Fruit fly (Drosophila melanogaster) whole organism: ENCODE measurements around the gene ind.

Source experiments
- CG8478 ChIP-seq: fragments of >200 bp; optimal IDR thresholded peaks from 2 replicates; lab custom pipeline; 2018; ENCODE audit warnings: inconsistent platforms
- Dll ChIP-seq: fragments of >200 bp; optimal IDR thresholded peaks from 2 replicates; lab custom pipeline; 2017
- EcR ChIP-seq, 2 experiments: fragments of >200 bp; optimal IDR thresholded peaks; 2 replicates each; lab custom pipeline; 2017; ENCODE audit warnings: missing biosample characterization in 2 of 2, missing genetic modification characterization in 2 of 2, missing genetic modification reagents in 2 of 2
- pan ChIP-seq: fragments of >200 bp; optimal IDR thresholded peaks from 2 replicates; lab custom pipeline; 2017
- psq ChIP-seq: fragments of >200 bp; optimal IDR thresholded peaks from 2 replicates; lab custom pipeline; 2017
- usp ChIP-seq: fragments of >200 bp; optimal IDR thresholded peaks from 2 replicates; lab custom pipeline; 2017; ENCODE audit warnings: missing biosample characterization, missing genetic modification characterization, mixed read lengths

dm6 chr3L:15076380-15076779 is 32.7 kb upstream of the ind start:
- TF ChIP-seq usp (no peak), EcR (GFP tag; optimal IDR thresholded peaks at IDR 0.05; lab: Kevin White, UChicago) (no peak), CG8478 (no peak), pan (no peak), psq (lab: Kevin White, UChicago) (no peak), Dll (lab: Kevin White, UChicago) (no peak)
